Worm (Caenorhabditis elegans) whole organism, young adult: ENCODE results near the gene R02F2.7.

Experiments
- F49E8.2 ChIP-seq: sonication (generic microtip); optimal IDR thresholded peaks from 3 replicates; lab custom pipeline; 2017; ENCODE audit warnings: missing genetic modification characterization, mild to moderate bottlenecking, missing compliant biosample characterization, antibody characterized with exemption, moderate library complexity; ENCODE audit not compliant: insufficient read depth
- ama-1 ChIP-seq, 3 experiments: fragments of 150-350 bp in 1 of 3; sonication (generic microtip) in 2 of 3; optimal IDR thresholded peaks; 2 replicates each; lab custom pipeline; 2014 to 2018; ENCODE audit warnings: missing biosample characterization in 2 of 3, missing genetic modification characterization in 2 of 3, missing genetic modification reagents in 2 of 3
- athp-1 ChIP-seq: sonication (generic microtip); optimal IDR thresholded peaks from 2 replicates; lab custom pipeline; 2017; ENCODE audit warnings: mild to moderate bottlenecking, missing genetic modification characterization, missing compliant biosample characterization
- ceh-40 ChIP-seq: fragments of 200-800 bp; sonication (Bioruptor generic); IDR thresholded peaks from 2 replicates; pipeline ENCODE4 v1.3.6; 2022; ENCODE audit warnings: missing genetic modification characterization, missing compliant biosample characterization
- ceh-58 ChIP-seq: fragments of 200-800 bp; sonication (Bioruptor generic); IDR thresholded peaks from 2 replicates; pipeline ENCODE4 v1.3.6; 2022; ENCODE audit warnings: missing genetic modification characterization, missing compliant biosample characterization
- ekl-4 ChIP-seq: fragments of 200-800 bp; sonication (Bioruptor generic); IDR thresholded peaks from 2 replicates; pipeline ENCODE4 v1.3.6; 2022; ENCODE audit warnings: missing genetic modification reagents, missing genetic modification characterization, missing compliant biosample characterization
- ets-4 ChIP-seq: fragments of 200-800 bp; sonication (Bioruptor generic); optimal IDR thresholded peaks from 2 replicates; lab custom pipeline; 2018; ENCODE audit warnings: mild to moderate bottlenecking, missing genetic modification characterization, missing compliant biosample characterization
- hsf-1 ChIP-seq: fragments of 200-800 bp; sonication (Bioruptor generic); IDR thresholded peaks from 2 replicates; pipeline ENCODE4 v1.3.6; 2022; ENCODE audit warnings: missing genetic modification reagents, missing genetic modification characterization, missing compliant biosample characterization
- snpc-1.3 ChIP-seq: sonication (generic microtip); optimal IDR thresholded peaks from 2 replicates; lab custom pipeline; 2017; ENCODE audit warnings: missing genetic modification characterization, mild to moderate bottlenecking, missing compliant biosample characterization, antibody characterized with exemption, moderate library complexity, missing genotype, missing genetic modification reagents; ENCODE audit not compliant: insufficient read depth
- snpc-4 ChIP-seq, 5 experiments: fragments of 150-350 bp in 1 of 5; sonication (generic microtip) in 4 of 5; optimal IDR thresholded peaks; 2 replicates each; lab custom pipeline; 2014 to 2018; ENCODE audit warnings: missing genetic modification characterization in 5 of 5, missing biosample characterization in 3 of 5, antibody characterized with exemption in 2 of 5, mild to moderate bottlenecking in 2 of 5, missing compliant biosample characterization in 2 of 5, missing genotype in 2 of 5, moderate library complexity in 2 of 5, missing genetic modification reagents in 1 of 5
- unc-130 ChIP-seq: sonication (generic microtip); optimal IDR thresholded peaks from 2 replicates; lab custom pipeline; 2016; ENCODE audit warnings: missing genetic modification reagents, missing genetic modification characterization, missing compliant biosample characterization
- unc-62 ChIP-seq: fragments of 150-350 bp; optimal IDR thresholded peaks from 2 replicates; lab custom pipeline; 2014; ENCODE audit warnings: missing biosample characterization, missing genetic modification reagents, missing genetic modification characterization
- zfh-2 ChIP-seq: fragments of 200-800 bp; sonication (Bioruptor generic); conservative IDR thresholded peaks from 2 replicates; pipeline ENCODE4 v1.3.6; 2022; ENCODE audit warnings: missing genetic modification reagents, missing genetic modification characterization, missing compliant biosample characterization
- ztf-18 ChIP-seq: sonication (generic microtip); optimal IDR thresholded peaks from 2 replicates; lab custom pipeline; 2016; ENCODE audit warnings: missing genotype, mild to moderate bottlenecking, missing genetic modification characterization, missing compliant biosample characterization

DNA sequence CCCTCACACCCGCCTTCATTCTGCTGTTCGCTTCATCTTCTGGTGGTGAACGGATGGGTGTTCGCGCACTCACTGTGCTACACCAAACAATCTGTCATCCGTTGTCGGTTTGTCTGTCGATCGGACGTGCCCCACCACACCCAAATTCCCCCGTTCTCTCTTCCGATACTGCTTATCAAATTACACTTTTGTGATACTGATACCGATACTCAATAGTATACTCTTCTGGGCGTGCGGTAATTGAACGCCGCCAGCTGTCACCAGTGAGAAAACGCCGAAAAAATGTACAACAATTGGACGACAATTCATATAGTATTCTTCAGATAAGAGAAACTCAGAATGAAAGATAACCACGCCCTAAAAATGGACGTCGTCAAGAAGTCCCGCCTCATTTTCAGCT, 45.5 kb downstream of the R02F2.7 start:
- TF ChIP-seq ama-1 (optimal IDR thresholded peaks at IDR 0.05; lab: Kevin White, UChicago) (no peak), ama-1 (GFP tag; optimal IDR thresholded peaks at IDR 0.05; lab: Kevin White, UChicago) (no peak), ceh-58 (no peak), snpc-4 (GFP tag; optimal IDR thresholded peaks at IDR 0.05; lab: Kevin White, UChicago) (no peak), snpc-4 (tag; optimal IDR thresholded peaks at IDR 0.05; lab: Kevin White, UChicago) (no peak), ekl-4 (GFP tag; lab: Robert Waterston, UW) (no peak), snpc-1.3 (tag; lab: Kevin White, UChicago) (no peak), zfh-2 (GFP tag; lab: Robert Waterston, UW) (no peak), unc-62 (GFP tag; lab: Kevin White, UChicago) (no peak), F49E8.2 (tag; lab: Kevin White, UChicago) (no peak), hsf-1 (GFP tag; lab: Robert Waterston, UW) (no peak), ceh-40 (GFP tag; lab: Robert Waterston, UW) (no peak), ztf-18 (tag; lab: Kevin White, UChicago) (no peak), ets-4 (no peak), unc-130 (GFP tag; lab: Kevin White, UChicago) (no peak), athp-1 (tag; lab: Kevin White, UChicago) (no peak)
